Fruit fly (Drosophila melanogaster) S2 (cell line): Measurements from ENCODE around the gene Fic.

Experiments
- CG8478 ChIP-seq: fragments of >200 bp; optimal IDR thresholded peaks from 2 replicates; lab custom pipeline; 2018
- CTCF ChIP-seq, 2 experiments: fragments of >200 bp; optimal IDR thresholded peaks; 2 replicates each; lab custom pipeline; 2018

Fic gene

DNA sequence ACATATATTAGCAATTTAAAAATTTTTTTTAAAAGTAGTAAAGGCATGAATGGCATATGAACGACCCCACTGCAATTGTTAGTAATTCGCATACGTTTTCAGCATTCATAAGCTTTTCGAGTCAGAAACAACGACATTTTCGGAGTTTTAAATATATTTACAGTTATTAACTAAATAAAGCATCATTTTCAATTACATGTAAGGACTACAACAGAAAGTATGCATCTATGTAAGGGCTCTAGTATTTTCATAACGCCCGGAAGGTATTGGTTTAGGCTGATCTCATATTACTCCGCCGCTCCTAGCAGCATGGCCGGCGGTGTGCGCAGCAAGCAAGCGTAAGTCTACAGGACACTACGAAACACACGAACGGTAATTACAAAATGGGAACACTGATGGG is 50.2 kb downstream of the Fic start:
- TF ChIP-seq CTCF (optimal IDR thresholded peaks at IDR 0.05; lab: Kevin White, UChicago) (no peak), CG8478 (lab: Kevin White, UChicago) (no peak)

DNA sequence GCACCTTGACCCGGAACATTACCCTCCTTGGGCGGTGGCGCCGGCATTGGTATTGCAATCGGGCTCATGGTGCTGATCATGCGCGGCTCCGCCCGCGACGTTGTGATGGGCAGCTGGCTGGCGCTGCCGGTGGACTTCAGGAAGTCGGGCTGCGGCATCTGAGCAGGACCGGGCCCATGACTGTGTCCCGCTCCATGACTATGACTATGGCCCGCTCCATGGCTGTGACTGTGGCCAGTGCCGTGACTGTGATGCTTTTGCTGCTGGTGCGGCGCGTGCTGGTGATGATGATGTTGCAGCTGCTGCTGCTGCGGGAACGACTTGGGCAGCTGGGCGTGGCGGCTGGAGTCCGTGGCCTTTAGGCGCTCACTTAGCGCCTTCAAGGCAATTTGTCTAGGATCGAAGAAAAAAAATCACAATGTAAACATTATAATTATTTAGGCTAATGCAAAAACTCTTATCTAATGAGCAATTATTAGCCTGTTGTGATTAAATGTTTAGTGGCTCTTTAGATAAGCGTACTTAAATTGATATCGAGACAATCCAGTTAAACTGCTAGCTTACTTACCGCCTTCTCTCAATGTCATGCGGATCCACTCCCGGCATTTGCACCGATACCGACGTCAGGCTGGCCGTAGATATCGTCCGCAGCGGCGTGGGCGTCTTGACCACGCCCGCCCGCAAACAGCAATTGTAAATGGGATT is 50.9 kb downstream of the Fic start:
- TF ChIP-seq CG8478 (lab: Kevin White, UChicago): no peak
- TF ChIP-seq CTCF (optimal IDR thresholded peaks at IDR 0.05; lab: Kevin White, UChicago): no peak
